Fruit fly (Drosophila melanogaster) whole organism, wandering third instar larva: ENCODE data around the gene kek5.

Experiments used
- Abd-B ChIP-seq: fragments of >200 bp; optimal IDR thresholded peaks from 2 replicates; lab custom pipeline; 2017; ENCODE audit warnings: missing biosample characterization, missing genetic modification characterization
- CG32264 ChIP-seq: fragments of 200-800 bp; sonication (Bioruptor generic); optimal IDR thresholded peaks from 2 replicates; lab custom pipeline; 2016; ENCODE audit warnings: missing biosample characterization, missing genetic modification characterization
- CG9705 ChIP-seq: fragments of 200-800 bp; sonication (Bioruptor generic); optimal IDR thresholded peaks from 2 replicates; lab custom pipeline; 2018; ENCODE audit warnings: missing biosample characterization, mild to moderate bottlenecking, missing genetic modification characterization
- CrebA ChIP-seq: fragments of 200-800 bp; sonication (Bioruptor generic); optimal IDR thresholded peaks from 2 replicates; lab custom pipeline; 2016; ENCODE audit warnings: missing biosample characterization, mild to moderate bottlenecking, missing genetic modification characterization, borderline replicate concordance
- Dfd ChIP-seq: fragments of >200 bp; optimal IDR thresholded peaks from 2 replicates; lab custom pipeline; 2017; ENCODE audit warnings: missing biosample characterization, missing genetic modification characterization
- Dif ChIP-seq: fragments of 200-275, 200-300 bp; sonication (Bioruptor generic); optimal IDR thresholded peaks from 2 replicates; lab custom pipeline; 2018; ENCODE audit warnings: missing biosample characterization, missing genetic modification characterization; ENCODE audit not compliant: partially characterized antibody
- GATAd ChIP-seq: sonication (Bioruptor generic); optimal IDR thresholded peaks from 2 replicates; lab custom pipeline; 2016; ENCODE audit warnings: missing biosample characterization, missing genetic modification characterization
- HLH106 ChIP-seq: fragments of 200-800 bp; optimal IDR thresholded peaks from 3 replicates; lab custom pipeline; 2019; ENCODE audit warnings: missing biosample characterization, mild to moderate bottlenecking, missing genetic modification characterization, moderate library complexity
- Hnf4 ChIP-seq: fragments of 200-800 bp; sonication (Bioruptor generic); optimal IDR thresholded peaks from 2 replicates; lab custom pipeline; 2016; ENCODE audit warnings: missing biosample characterization, mild to moderate bottlenecking, missing genetic modification characterization
- Hr78 ChIP-seq: fragments of >200 bp; optimal IDR thresholded peaks from 2 replicates; lab custom pipeline; 2017; ENCODE audit warnings: missing biosample characterization, missing genetic modification characterization
- Hr83 ChIP-seq: fragments of 200-300 bp; sonication (Bioruptor generic); optimal IDR thresholded peaks from 2 replicates; lab custom pipeline; 2016; ENCODE audit warnings: missing biosample characterization, mild to moderate bottlenecking, missing genetic modification characterization, moderate library complexity; ENCODE audit not compliant: poor library complexity, severe bottlenecking
- Jra ChIP-seq: sonication (Bioruptor generic); optimal IDR thresholded peaks from 2 replicates; lab custom pipeline; 2016; ENCODE audit warnings: missing biosample characterization, missing genetic modification characterization
- Mio ChIP-seq: sonication (Bioruptor generic); optimal IDR thresholded peaks from 2 replicates; lab custom pipeline; 2016; ENCODE audit warnings: missing biosample characterization, missing genetic modification characterization
- Myc ChIP-seq: fragments of >200 bp; optimal IDR thresholded peaks from 2 replicates; lab custom pipeline; 2017
- N ChIP-seq: fragments of >200 bp; optimal IDR thresholded peaks from 2 replicates; lab custom pipeline; 2018; ENCODE audit warnings: missing biosample characterization, missing external identifiers, missing genetic modification characterization
- OdsH ChIP-seq: fragments of 200-800 bp; sonication (Bioruptor generic); optimal IDR thresholded peaks from 2 replicates; lab custom pipeline; 2016; ENCODE audit warnings: missing biosample characterization, mild to moderate bottlenecking, missing genetic modification characterization
- Rel ChIP-seq, 2 experiments: fragments of 200-800 bp; sonication (Bioruptor generic) in 1 of 2; optimal IDR thresholded peaks; 2 replicates in 1 of 2; 3 replicates in 1 of 2; lab custom pipeline; 2016 to 2019; ENCODE audit warnings: mild to moderate bottlenecking in 2 of 2, missing biosample characterization in 2 of 2, missing genetic modification characterization in 2 of 2, moderate library complexity in 1 of 2
- Sp1 ChIP-seq: fragments of 200-800 bp; sonication (Bioruptor generic); optimal IDR thresholded peaks from 3 replicates; lab custom pipeline; 2019; ENCODE audit warnings: missing biosample characterization, mild to moderate bottlenecking, missing genetic modification characterization, moderate library complexity
- Vsx2 ChIP-seq: fragments of 200-300, 225-300 bp; sonication (Bioruptor generic); optimal IDR thresholded peaks from 2 replicates; lab custom pipeline; 2018; ENCODE audit warnings: missing biosample characterization, missing genetic modification characterization; ENCODE audit not compliant: partially characterized antibody
- br ChIP-seq: fragments of 200-800 bp; sonication (Bioruptor generic); optimal IDR thresholded peaks from 2 replicates; lab custom pipeline; 2016; ENCODE audit warnings: missing biosample characterization, missing genetic modification characterization
- brk ChIP-seq: fragments of 200-800 bp; sonication (Bioruptor generic); optimal IDR thresholded peaks from 2 replicates; lab custom pipeline; 2016; ENCODE audit warnings: missing biosample characterization, mild to moderate bottlenecking, missing genetic modification characterization
- dl ChIP-seq, 2 experiments: fragments of 175-275, 200-275 bp in 1 of 2; fragments of 200-275 bp in 1 of 2; sonication (Bioruptor generic); optimal IDR thresholded peaks; lab custom pipeline; 2018; ENCODE audit warnings: mild to moderate bottlenecking in 2 of 2, missing biosample characterization in 2 of 2, missing genetic modification characterization in 2 of 2, moderate library complexity in 2 of 2; ENCODE audit not compliant: partially characterized antibody in 2 of 2, insufficient read depth in 1 of 2
- dmrt93B ChIP-seq: fragments of 200-800 bp; sonication (Bioruptor generic); optimal IDR thresholded peaks from 2 replicates; lab custom pipeline; 2018; ENCODE audit warnings: missing biosample characterization, mild to moderate bottlenecking, missing genetic modification characterization
- dsf ChIP-seq: sonication (Bioruptor generic); optimal IDR thresholded peaks from 2 replicates; lab custom pipeline; 2016; ENCODE audit warnings: missing biosample characterization, missing genetic modification characterization, borderline replicate concordance
- ey ChIP-seq: fragments of 200-800 bp; sonication (Bioruptor generic); optimal IDR thresholded peaks from 2 replicates; lab custom pipeline; 2016; ENCODE audit warnings: missing biosample characterization, missing genetic modification characterization
- foxo ChIP-seq, 2 experiments: fragments of 200-800 bp; sonication (Bioruptor generic); optimal IDR thresholded peaks; 2 replicates in 1 of 2; 3 replicates in 1 of 2; lab custom pipeline; 2016 to 2017; ENCODE audit warnings: missing biosample characterization in 2 of 2, missing genetic modification characterization in 2 of 2
- fru ChIP-seq: fragments of 200-800 bp; sonication (Bioruptor generic); optimal IDR thresholded peaks from 3 replicates; lab custom pipeline; 2016; ENCODE audit warnings: missing biosample characterization, mild to moderate bottlenecking, missing genetic modification characterization
- h ChIP-seq: fragments of 200-800 bp; sonication (Bioruptor generic); optimal IDR thresholded peaks from 3 replicates; lab custom pipeline; 2016; ENCODE audit warnings: missing biosample characterization, mild to moderate bottlenecking, missing genetic modification characterization
- jim ChIP-seq: fragments of 175-275, 200-325 bp; sonication (Bioruptor generic); optimal IDR thresholded peaks from 2 replicates; lab custom pipeline; 2016; ENCODE audit warnings: missing biosample characterization, mild to moderate bottlenecking, missing genetic modification characterization
- lola ChIP-seq: fragments of >200 bp; optimal IDR thresholded peaks from 2 replicates; lab custom pipeline; 2017; ENCODE audit warnings: missing biosample characterization, missing genetic modification characterization
- pan ChIP-seq: fragments of >200 bp; optimal IDR thresholded peaks from 2 replicates; lab custom pipeline; 2017
- psq ChIP-seq: fragments of 200-800 bp; sonication (Bioruptor generic); optimal IDR thresholded peaks from 3 replicates; lab custom pipeline; 2017; ENCODE audit warnings: missing biosample characterization, mild to moderate bottlenecking, missing genetic modification characterization, moderate library complexity
- rgr ChIP-seq: fragments of 200-800 bp; sonication (Bioruptor generic); optimal IDR thresholded peaks from 3 replicates; lab custom pipeline; 2016; ENCODE audit warnings: missing biosample characterization, mild to moderate bottlenecking, missing genetic modification characterization
- sage ChIP-seq: fragments of 200-800 bp; sonication (Bioruptor generic); optimal IDR thresholded peaks from 2 replicates; lab custom pipeline; 2016; ENCODE audit warnings: missing biosample characterization, mild to moderate bottlenecking, missing genetic modification characterization
- sv ChIP-seq: fragments of 200-800 bp; sonication (Bioruptor generic); optimal IDR thresholded peaks from 3 replicates; lab custom pipeline; 2016; ENCODE audit warnings: missing biosample characterization, missing genetic modification characterization
- tai ChIP-seq: sonication (Bioruptor generic); optimal IDR thresholded peaks from 2 replicates; lab custom pipeline; 2016; ENCODE audit warnings: missing biosample characterization, missing genetic modification characterization
- usp ChIP-seq: fragments of >200 bp; optimal IDR thresholded peaks from 2 replicates; lab custom pipeline; 2017; ENCODE audit warnings: missing biosample characterization, missing genetic modification characterization
- woc ChIP-seq: sonication (Bioruptor generic); optimal IDR thresholded peaks from 2 replicates; lab custom pipeline; 2016; ENCODE audit warnings: missing biosample characterization, mild to moderate bottlenecking, missing genetic modification characterization

Gene kek5

DNA sequence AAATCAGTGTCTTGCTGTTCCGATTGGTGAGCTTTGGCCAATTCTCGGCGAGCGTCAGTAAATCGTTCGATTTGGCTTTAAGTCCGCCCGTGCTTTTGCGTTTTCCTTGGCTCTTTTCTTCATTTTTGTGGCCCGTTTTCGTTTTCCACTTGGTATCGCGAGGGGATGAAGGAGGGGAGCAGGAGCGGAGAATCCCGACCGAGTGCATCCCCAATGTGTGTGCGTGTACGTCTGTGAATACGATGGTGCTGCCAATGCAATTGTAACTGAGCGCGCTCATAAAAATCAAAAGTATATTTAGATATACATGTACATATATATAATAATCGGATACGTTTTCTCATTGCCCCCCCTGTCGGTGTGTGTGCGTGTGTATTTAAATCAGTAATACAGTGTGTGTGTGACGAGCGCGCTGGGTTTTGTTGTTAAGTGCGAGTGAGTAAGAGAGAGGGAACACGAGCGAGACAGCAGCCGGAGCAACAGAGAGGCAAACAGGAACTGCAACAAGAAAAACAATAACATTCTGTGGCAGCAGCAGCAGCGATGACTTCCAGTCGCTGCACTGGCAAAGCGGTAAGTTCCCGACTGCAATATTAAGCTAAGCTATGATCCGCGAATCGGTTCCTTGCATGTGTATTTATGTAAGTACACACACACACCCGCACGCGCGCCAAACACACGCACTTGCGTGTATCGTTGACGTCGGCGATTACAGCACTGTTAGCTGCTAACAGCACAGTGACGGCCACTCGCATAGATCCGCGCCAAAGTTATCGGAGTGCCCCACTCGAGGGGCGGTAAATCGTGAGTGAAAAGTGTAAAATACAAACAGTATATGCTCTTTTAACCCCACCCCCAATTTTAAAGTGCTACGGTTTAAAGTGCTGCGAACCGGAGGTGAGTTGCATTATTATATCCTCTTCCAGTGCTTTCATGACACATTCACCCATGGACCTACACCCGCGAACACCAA lies 142.9 kb downstream of the kek5 start:
- TF ChIP-seq N (GFP tag; lab: Kevin White, UChicago): peak; percentile 76
- peak; percentile 65 for TF ChIP-seq fru (GFP tag; lab: Kevin White, UChicago)
- no peak for TF ChIP-seq pan (lab: Kevin White, UChicago)
- TF ChIP-seq dl (GFP tag; optimal IDR thresholded peaks at IDR 0.05; lab: Kevin White, UChicago; ENCODE audit: insufficient read depth in 1 of 2, partially characterized antibody in 2 of 2): no peak
- TF ChIP-seq h: peak; percentile 18
- peak in 1 of 2 experiments; percentile 62 for TF ChIP-seq foxo (GFP tag; optimal IDR thresholded peaks at IDR 0.05; lab: Kevin White, UChicago)
- TF ChIP-seq usp (GFP tag; lab: Kevin White, UChicago): no peak
- no peak for TF ChIP-seq Myc
- TF ChIP-seq Abd-B: no peak
- no peak for TF ChIP-seq lola (GFP tag; lab: Kevin White, UChicago)
- peak; percentile 58 for TF ChIP-seq HLH106 (tag; lab: Kevin White, UChicago)
- no peak for TF ChIP-seq tai (GFP tag; lab: Kevin White, UChicago)
- TF ChIP-seq dmrt93B (GFP tag; lab: Kevin White, UChicago): no peak
- no peak for TF ChIP-seq psq
- TF ChIP-seq Hnf4 (GFP tag; lab: Kevin White, UChicago): no peak
- TF ChIP-seq GATAd (GFP tag; lab: Kevin White, UChicago): no peak
- TF ChIP-seq CG32264 (GFP tag; lab: Kevin White, UChicago): no peak
- TF ChIP-seq Dfd: no peak
- TF ChIP-seq CG9705: no peak
- TF ChIP-seq dsf (GFP tag; lab: Kevin White, UChicago): no peak
- no peak for TF ChIP-seq brk (GFP tag; lab: Kevin White, UChicago)
- no peak for TF ChIP-seq Jra (GFP tag; lab: Kevin White, UChicago)
- peak; percentile 36 for TF ChIP-seq Rel (GFP tag; optimal IDR thresholded peaks at IDR 0.05; lab: Kevin White, UChicago)
- peak; percentile 93 for TF ChIP-seq Rel (tag; optimal IDR thresholded peaks at IDR 0.05; lab: Kevin White, UChicago)
- peak; percentile 28 for TF ChIP-seq woc (GFP tag; lab: Kevin White, UChicago)
- TF ChIP-seq CrebA (GFP tag; lab: Kevin White, UChicago): no peak
- TF ChIP-seq ey (GFP tag; lab: Kevin White, UChicago): peak; percentile 54
- peak; percentile 41 for TF ChIP-seq rgr (GFP tag; lab: Kevin White, UChicago)
- no peak for TF ChIP-seq jim (GFP tag; lab: Kevin White, UChicago)
- peak; percentile 47 for TF ChIP-seq br (GFP tag; lab: Kevin White, UChicago)
- no peak for TF ChIP-seq Hr83
- no peak for TF ChIP-seq Vsx2
- no peak for TF ChIP-seq sage (GFP tag; lab: Kevin White, UChicago)
- TF ChIP-seq Sp1 (GFP tag; lab: Kevin White, UChicago): peak; percentile 30
- TF ChIP-seq Dif: no peak
- TF ChIP-seq Hr78: no peak
- peak; percentile 26 for TF ChIP-seq OdsH
- no peak for TF ChIP-seq Mio (GFP tag; lab: Kevin White, UChicago)
- TF ChIP-seq sv (GFP tag; lab: Kevin White, UChicago): peak; percentile 36

DNA sequence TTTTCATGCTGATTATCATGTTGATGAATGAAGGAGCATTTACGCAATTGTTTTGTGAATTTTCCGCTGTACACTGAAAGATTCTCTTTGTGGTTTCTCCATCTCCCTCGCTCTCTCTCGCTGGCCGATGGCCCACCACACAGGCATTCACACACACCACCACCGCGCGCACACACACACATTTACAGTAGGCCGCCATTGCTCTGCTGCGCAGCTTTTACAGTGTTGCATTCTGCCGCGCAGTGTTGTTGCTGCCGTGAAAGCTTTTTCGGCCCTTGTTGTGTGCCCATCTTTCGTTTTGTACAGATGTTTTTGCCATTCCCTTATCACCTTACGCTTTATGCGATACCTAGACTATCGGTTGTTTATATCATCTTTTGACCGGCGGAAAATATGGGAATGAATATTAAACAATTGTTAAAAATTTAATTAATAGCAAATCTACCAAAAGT lies 143.9 kb downstream of the kek5 start:
- peak in 1 of 2 experiments; percentile 45 for TF ChIP-seq foxo (GFP tag; optimal IDR thresholded peaks at IDR 0.05; lab: Kevin White, UChicago)
- peak; percentile 55 for TF ChIP-seq N (GFP tag; lab: Kevin White, UChicago)
- TF ChIP-seq Dif: peak; percentile 51
- TF ChIP-seq woc (GFP tag; lab: Kevin White, UChicago): peak; percentile 46
- TF ChIP-seq ey (GFP tag; lab: Kevin White, UChicago): no peak
- peak; percentile 79 for TF ChIP-seq Hr83
- TF ChIP-seq CG32264 (GFP tag; lab: Kevin White, UChicago): peak; percentile 24
- no peak for TF ChIP-seq brk (GFP tag; lab: Kevin White, UChicago)
- peak in 1 of 2 experiments; percentile 52 for TF ChIP-seq dl (GFP tag; optimal IDR thresholded peaks at IDR 0.05; lab: Kevin White, UChicago; ENCODE audit: insufficient read depth in 1 of 2, partially characterized antibody in 2 of 2)
- TF ChIP-seq Sp1 (GFP tag; lab: Kevin White, UChicago): peak; percentile 26
- TF ChIP-seq Jra (GFP tag; lab: Kevin White, UChicago): peak; percentile 16
- TF ChIP-seq tai (GFP tag; lab: Kevin White, UChicago): no peak
- peak; percentile 76 for TF ChIP-seq h
- TF ChIP-seq pan (lab: Kevin White, UChicago): no peak
- TF ChIP-seq CG9705: peak; percentile 9
- peak; percentile 7 for TF ChIP-seq OdsH
- peak; percentile 10 for TF ChIP-seq dmrt93B (GFP tag; lab: Kevin White, UChicago)
- TF ChIP-seq fru (GFP tag; lab: Kevin White, UChicago): peak; percentile 7
- peak; percentile 19 for TF ChIP-seq HLH106 (tag; lab: Kevin White, UChicago)
- peak; percentile 72 for TF ChIP-seq Hnf4 (GFP tag; lab: Kevin White, UChicago)
- peak; percentile 58 for TF ChIP-seq br (GFP tag; lab: Kevin White, UChicago)
- no peak for TF ChIP-seq Rel (GFP tag; optimal IDR thresholded peaks at IDR 0.05; lab: Kevin White, UChicago)
- peak; percentile 67 for TF ChIP-seq Rel (tag; optimal IDR thresholded peaks at IDR 0.05; lab: Kevin White, UChicago)
- no peak for TF ChIP-seq Abd-B
- TF ChIP-seq psq: peak; percentile 93
- no peak for TF ChIP-seq sage (GFP tag; lab: Kevin White, UChicago)
- peak; percentile 55 for TF ChIP-seq rgr (GFP tag; lab: Kevin White, UChicago)
